Fruit fly (Drosophila melanogaster) whole organism, wandering third instar larva: Measurements from ENCODE around the gene ec.

ENCODE experiments used
- Abd-B ChIP-seq: fragments of >200 bp; optimal IDR thresholded peaks from 2 replicates; lab custom pipeline; 2017; ENCODE audit warnings: missing biosample characterization, missing genetic modification characterization
- CG32264 ChIP-seq: fragments of 200-800 bp; sonication (Bioruptor generic); optimal IDR thresholded peaks from 2 replicates; lab custom pipeline; 2016; ENCODE audit warnings: missing biosample characterization, missing genetic modification characterization
- CG9705 ChIP-seq: fragments of 200-800 bp; sonication (Bioruptor generic); optimal IDR thresholded peaks from 2 replicates; lab custom pipeline; 2018; ENCODE audit warnings: missing biosample characterization, mild to moderate bottlenecking, missing genetic modification characterization
- CrebA ChIP-seq: fragments of 200-800 bp; sonication (Bioruptor generic); optimal IDR thresholded peaks from 2 replicates; lab custom pipeline; 2016; ENCODE audit warnings: missing biosample characterization, mild to moderate bottlenecking, missing genetic modification characterization, borderline replicate concordance
- Dfd ChIP-seq: fragments of >200 bp; optimal IDR thresholded peaks from 2 replicates; lab custom pipeline; 2017; ENCODE audit warnings: missing biosample characterization, missing genetic modification characterization
- GATAd ChIP-seq: sonication (Bioruptor generic); optimal IDR thresholded peaks from 2 replicates; lab custom pipeline; 2016; ENCODE audit warnings: missing biosample characterization, missing genetic modification characterization
- HLH106 ChIP-seq: fragments of 200-800 bp; optimal IDR thresholded peaks from 3 replicates; lab custom pipeline; 2019; ENCODE audit warnings: missing biosample characterization, mild to moderate bottlenecking, missing genetic modification characterization, moderate library complexity
- Hnf4 ChIP-seq: fragments of 200-800 bp; sonication (Bioruptor generic); optimal IDR thresholded peaks from 2 replicates; lab custom pipeline; 2016; ENCODE audit warnings: missing biosample characterization, mild to moderate bottlenecking, missing genetic modification characterization
- Hr78 ChIP-seq: fragments of >200 bp; optimal IDR thresholded peaks from 2 replicates; lab custom pipeline; 2017; ENCODE audit warnings: missing biosample characterization, missing genetic modification characterization
- Hr83 ChIP-seq: fragments of 200-300 bp; sonication (Bioruptor generic); optimal IDR thresholded peaks from 2 replicates; lab custom pipeline; 2016; ENCODE audit warnings: missing biosample characterization, mild to moderate bottlenecking, missing genetic modification characterization, moderate library complexity; ENCODE audit not compliant: poor library complexity, severe bottlenecking
- Jra ChIP-seq: sonication (Bioruptor generic); optimal IDR thresholded peaks from 2 replicates; lab custom pipeline; 2016; ENCODE audit warnings: missing biosample characterization, missing genetic modification characterization
- Mio ChIP-seq: sonication (Bioruptor generic); optimal IDR thresholded peaks from 2 replicates; lab custom pipeline; 2016; ENCODE audit warnings: missing biosample characterization, missing genetic modification characterization
- Myc ChIP-seq: fragments of >200 bp; optimal IDR thresholded peaks from 2 replicates; lab custom pipeline; 2017
- N ChIP-seq: fragments of >200 bp; optimal IDR thresholded peaks from 2 replicates; lab custom pipeline; 2018; ENCODE audit warnings: missing biosample characterization, missing external identifiers, missing genetic modification characterization
- OdsH ChIP-seq: fragments of 200-800 bp; sonication (Bioruptor generic); optimal IDR thresholded peaks from 2 replicates; lab custom pipeline; 2016; ENCODE audit warnings: missing biosample characterization, mild to moderate bottlenecking, missing genetic modification characterization
- Rel ChIP-seq, 2 experiments: fragments of 200-800 bp; sonication (Bioruptor generic) in 1 of 2; optimal IDR thresholded peaks; 2 replicates in 1 of 2; 3 replicates in 1 of 2; lab custom pipeline; 2016 to 2019; ENCODE audit warnings: mild to moderate bottlenecking in 2 of 2, missing biosample characterization in 2 of 2, missing genetic modification characterization in 2 of 2, moderate library complexity in 1 of 2
- Sp1 ChIP-seq: fragments of 200-800 bp; sonication (Bioruptor generic); optimal IDR thresholded peaks from 3 replicates; lab custom pipeline; 2019; ENCODE audit warnings: missing biosample characterization, mild to moderate bottlenecking, missing genetic modification characterization, moderate library complexity
- Vsx2 ChIP-seq: fragments of 200-300, 225-300 bp; sonication (Bioruptor generic); optimal IDR thresholded peaks from 2 replicates; lab custom pipeline; 2018; ENCODE audit warnings: missing biosample characterization, missing genetic modification characterization; ENCODE audit not compliant: partially characterized antibody
- br ChIP-seq: fragments of 200-800 bp; sonication (Bioruptor generic); optimal IDR thresholded peaks from 2 replicates; lab custom pipeline; 2016; ENCODE audit warnings: missing biosample characterization, missing genetic modification characterization
- brk ChIP-seq: fragments of 200-800 bp; sonication (Bioruptor generic); optimal IDR thresholded peaks from 2 replicates; lab custom pipeline; 2016; ENCODE audit warnings: missing biosample characterization, mild to moderate bottlenecking, missing genetic modification characterization
- dl ChIP-seq, 2 experiments: fragments of 175-275, 200-275 bp in 1 of 2; fragments of 200-275 bp in 1 of 2; sonication (Bioruptor generic); optimal IDR thresholded peaks; lab custom pipeline; 2018; ENCODE audit warnings: mild to moderate bottlenecking in 2 of 2, missing biosample characterization in 2 of 2, missing genetic modification characterization in 2 of 2, moderate library complexity in 2 of 2; ENCODE audit not compliant: partially characterized antibody in 2 of 2, insufficient read depth in 1 of 2
- dmrt93B ChIP-seq: fragments of 200-800 bp; sonication (Bioruptor generic); optimal IDR thresholded peaks from 2 replicates; lab custom pipeline; 2018; ENCODE audit warnings: missing biosample characterization, mild to moderate bottlenecking, missing genetic modification characterization
- dsf ChIP-seq: sonication (Bioruptor generic); optimal IDR thresholded peaks from 2 replicates; lab custom pipeline; 2016; ENCODE audit warnings: missing biosample characterization, missing genetic modification characterization, borderline replicate concordance
- ey ChIP-seq: fragments of 200-800 bp; sonication (Bioruptor generic); optimal IDR thresholded peaks from 2 replicates; lab custom pipeline; 2016; ENCODE audit warnings: missing biosample characterization, missing genetic modification characterization
- foxo ChIP-seq, 2 experiments: fragments of 200-800 bp; sonication (Bioruptor generic); optimal IDR thresholded peaks; 2 replicates in 1 of 2; 3 replicates in 1 of 2; lab custom pipeline; 2016 to 2017; ENCODE audit warnings: missing biosample characterization in 2 of 2, missing genetic modification characterization in 2 of 2
- fru ChIP-seq: fragments of 200-800 bp; sonication (Bioruptor generic); optimal IDR thresholded peaks from 3 replicates; lab custom pipeline; 2016; ENCODE audit warnings: missing biosample characterization, mild to moderate bottlenecking, missing genetic modification characterization
- h ChIP-seq: fragments of 200-800 bp; sonication (Bioruptor generic); optimal IDR thresholded peaks from 3 replicates; lab custom pipeline; 2016; ENCODE audit warnings: missing biosample characterization, mild to moderate bottlenecking, missing genetic modification characterization
- lola ChIP-seq: fragments of >200 bp; optimal IDR thresholded peaks from 2 replicates; lab custom pipeline; 2017; ENCODE audit warnings: missing biosample characterization, missing genetic modification characterization
- pan ChIP-seq: fragments of >200 bp; optimal IDR thresholded peaks from 2 replicates; lab custom pipeline; 2017
- psq ChIP-seq: fragments of 200-800 bp; sonication (Bioruptor generic); optimal IDR thresholded peaks from 3 replicates; lab custom pipeline; 2017; ENCODE audit warnings: missing biosample characterization, mild to moderate bottlenecking, missing genetic modification characterization, moderate library complexity
- rgr ChIP-seq: fragments of 200-800 bp; sonication (Bioruptor generic); optimal IDR thresholded peaks from 3 replicates; lab custom pipeline; 2016; ENCODE audit warnings: missing biosample characterization, mild to moderate bottlenecking, missing genetic modification characterization
- sage ChIP-seq: fragments of 200-800 bp; sonication (Bioruptor generic); optimal IDR thresholded peaks from 2 replicates; lab custom pipeline; 2016; ENCODE audit warnings: missing biosample characterization, mild to moderate bottlenecking, missing genetic modification characterization
- sv ChIP-seq: fragments of 200-800 bp; sonication (Bioruptor generic); optimal IDR thresholded peaks from 3 replicates; lab custom pipeline; 2016; ENCODE audit warnings: missing biosample characterization, missing genetic modification characterization
- tai ChIP-seq: sonication (Bioruptor generic); optimal IDR thresholded peaks from 2 replicates; lab custom pipeline; 2016; ENCODE audit warnings: missing biosample characterization, missing genetic modification characterization
- usp ChIP-seq: fragments of >200 bp; optimal IDR thresholded peaks from 2 replicates; lab custom pipeline; 2017; ENCODE audit warnings: missing biosample characterization, missing genetic modification characterization
- woc ChIP-seq: sonication (Bioruptor generic); optimal IDR thresholded peaks from 2 replicates; lab custom pipeline; 2016; ENCODE audit warnings: missing biosample characterization, mild to moderate bottlenecking, missing genetic modification characterization

The ec gene

DNA sequence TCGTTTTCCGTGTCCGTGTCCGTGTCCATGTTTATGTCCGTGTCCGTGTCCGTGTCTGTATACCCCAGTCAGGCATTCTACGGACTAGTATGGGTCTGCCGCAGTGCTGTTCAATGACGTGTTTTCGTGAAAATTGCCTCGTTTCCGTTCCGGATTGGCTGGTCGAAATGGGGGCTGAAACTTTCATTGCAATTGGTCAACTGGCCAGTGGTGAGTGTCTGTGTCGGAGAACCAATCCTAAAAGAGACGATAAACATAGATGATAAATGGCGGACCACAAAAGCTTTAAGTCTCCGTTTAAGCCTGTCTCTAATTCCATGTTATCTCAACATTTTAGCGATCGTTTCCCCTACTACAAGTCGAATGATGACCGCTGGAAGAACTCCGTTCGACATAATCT lies 2.4 kb upstream of the ec start:
- TF ChIP-seq sv (GFP tag; lab: Kevin White, UChicago) = no peak
- no peak for TF ChIP-seq Dfd (GFP tag; lab: Kevin White, UChicago)

DNA sequence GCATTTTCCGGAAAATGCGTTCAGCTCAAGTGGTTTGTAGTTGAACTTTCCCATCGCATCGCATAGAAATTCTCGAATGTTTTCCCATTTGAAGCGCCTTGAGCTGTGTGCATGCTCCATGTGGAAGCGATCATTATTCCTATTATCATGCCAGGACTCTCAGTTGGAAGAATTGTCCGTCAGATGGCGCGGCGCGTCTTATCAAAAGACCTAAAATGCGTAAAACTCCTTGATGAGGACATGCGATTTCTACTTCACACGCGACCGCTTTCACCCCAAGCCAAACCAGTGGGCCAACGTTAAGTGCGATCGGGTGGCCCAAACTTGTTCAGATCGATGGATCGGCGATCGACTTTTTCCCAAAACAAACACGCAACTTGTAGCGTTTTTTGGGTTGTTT lies 4.2 kb downstream of the ec start:
- TF ChIP-seq psq (GFP tag; lab: Kevin White, UChicago) = no peak
- TF ChIP-seq N (GFP tag; lab: Kevin White, UChicago) = no peak
- no peak for TF ChIP-seq pan
- TF ChIP-seq Hr83 (GFP tag; lab: Kevin White, UChicago) = no peak
- no peak for TF ChIP-seq Rel (GFP tag; optimal IDR thresholded peaks at IDR 0.05; lab: Kevin White, UChicago)
- TF ChIP-seq Rel (tag; optimal IDR thresholded peaks at IDR 0.05; lab: Kevin White, UChicago) = no peak
- TF ChIP-seq woc (GFP tag; lab: Kevin White, UChicago) = no peak
- no peak for TF ChIP-seq OdsH (GFP tag; lab: Kevin White, UChicago)
- no peak for TF ChIP-seq Hr78 (GFP tag; lab: Kevin White, UChicago)
- no peak for TF ChIP-seq Myc (lab: Kevin White, UChicago)
- TF ChIP-seq brk (GFP tag; lab: Kevin White, UChicago) = no peak
- no peak for TF ChIP-seq Jra (GFP tag; lab: Kevin White, UChicago)
- no peak for TF ChIP-seq Hnf4
- no peak for TF ChIP-seq tai (GFP tag; lab: Kevin White, UChicago)

DNA sequence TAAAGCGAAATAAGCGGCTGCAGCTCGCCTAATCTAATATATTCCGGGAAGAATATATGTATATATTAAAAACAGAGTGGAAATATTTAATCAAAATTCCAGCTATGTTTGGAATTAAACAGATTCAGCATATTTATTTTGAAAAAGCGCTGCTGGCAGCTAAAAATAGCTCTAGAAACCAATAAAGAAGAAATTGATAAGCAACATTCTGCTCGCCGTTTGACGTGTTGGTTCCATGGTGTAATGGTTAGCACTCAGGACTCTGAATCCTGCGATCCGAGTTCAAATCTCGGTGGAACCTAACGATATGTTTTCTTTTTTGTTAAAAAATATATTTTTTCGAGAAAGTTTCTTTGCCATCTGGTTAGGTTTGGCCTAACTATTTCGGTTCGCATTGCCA lies 8.0 kb downstream of the ec start:
- TF ChIP-seq rgr (GFP tag; lab: Kevin White, UChicago) = no peak
- TF ChIP-seq CrebA (GFP tag; lab: Kevin White, UChicago) = no peak
- TF ChIP-seq tai (GFP tag; lab: Kevin White, UChicago) = no peak
- TF ChIP-seq ey (GFP tag; lab: Kevin White, UChicago) = no peak
- TF ChIP-seq Sp1 = no peak
- no peak for TF ChIP-seq fru (GFP tag; lab: Kevin White, UChicago)
- no peak for TF ChIP-seq Abd-B (GFP tag; lab: Kevin White, UChicago)
- TF ChIP-seq Hnf4 = no peak
- TF ChIP-seq Hr83 (GFP tag; lab: Kevin White, UChicago) = no peak
- no peak for TF ChIP-seq sage
- no peak for TF ChIP-seq brk (GFP tag; lab: Kevin White, UChicago)

- no peak for TF ChIP-seq Hnf4
- no peak for TF ChIP-seq br
- TF ChIP-seq Mio = no peak
- TF ChIP-seq dl (GFP tag; optimal IDR thresholded peaks at IDR 0.05; lab: Kevin White, UChicago; ENCODE audit: insufficient read depth in 1 of 2, partially characterized antibody in 2 of 2) = no peak
These were observed 13.6 kb downstream of the ec start for dm6 chrX:3825069-3825468.

DNA sequence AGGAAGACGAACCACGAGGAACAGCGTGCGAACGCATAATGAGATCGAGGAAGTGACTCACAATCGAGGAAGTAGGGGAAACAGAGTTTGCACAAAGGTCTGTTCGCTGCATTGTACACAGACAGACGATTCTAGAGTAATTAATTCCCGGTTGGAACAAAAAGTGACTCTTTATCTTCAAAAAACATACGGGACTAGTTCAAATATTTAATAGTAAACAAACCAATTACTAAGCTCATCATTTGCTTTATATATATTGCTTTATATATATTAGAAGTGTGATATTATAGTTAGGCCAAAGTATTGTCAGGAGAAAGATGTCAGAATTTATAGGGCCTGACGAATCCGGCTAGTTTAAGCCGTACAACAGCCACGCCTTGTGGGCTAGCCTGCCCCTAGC lies 16.4 kb downstream of the ec start, which contains the start of gene CG2901:
Gene CG2901 (plus strand): TSS at position 301 of the 400 bp plus-strand sequence.
- TF ChIP-seq HLH106 (tag; lab: Kevin White, UChicago) (no peak), lola (GFP tag; lab: Kevin White, UChicago) (no peak), Dfd (GFP tag; lab: Kevin White, UChicago) (no peak), woc (GFP tag; lab: Kevin White, UChicago) (no peak), GATAd (GFP tag; lab: Kevin White, UChicago) (no peak), dl (GFP tag; optimal IDR thresholded peaks at IDR 0.05; lab: Kevin White, UChicago; ENCODE audit: insufficient read depth in 1 of 2, partially characterized antibody in 2 of 2) (no peak), N (GFP tag; lab: Kevin White, UChicago) (no peak), fru (GFP tag; lab: Kevin White, UChicago) (no peak), pan (no peak), sage (no peak), dmrt93B (GFP tag; lab: Kevin White, UChicago) (no peak), Vsx2 (GFP tag; lab: Kevin White, UChicago) (no peak), rgr (GFP tag; lab: Kevin White, UChicago) (no peak), sv (GFP tag; lab: Kevin White, UChicago) (no peak), Sp1 (no peak)

DNA sequence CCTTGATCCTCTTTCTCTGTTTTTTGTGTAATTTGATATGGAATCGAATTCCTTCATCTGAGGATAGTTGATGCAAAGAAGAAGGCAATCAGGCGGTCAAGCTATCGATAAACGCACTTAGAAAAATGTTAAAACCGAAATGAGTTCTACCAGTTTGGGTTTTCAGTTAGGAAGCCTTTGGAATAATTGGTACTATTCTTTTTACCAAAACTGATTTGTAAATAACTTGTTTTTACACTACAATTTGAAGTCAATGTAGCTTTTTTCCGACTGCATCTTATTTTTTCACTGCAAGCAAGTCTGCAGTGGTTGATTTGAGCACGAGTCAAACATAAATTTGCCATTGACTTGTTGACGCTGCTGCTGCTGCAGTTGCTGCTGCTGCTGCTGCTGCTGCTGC lies 20.3 kb downstream of the ec start:
- no peak for TF ChIP-seq lola (GFP tag; lab: Kevin White, UChicago)
- no peak for TF ChIP-seq Dfd (GFP tag; lab: Kevin White, UChicago)
- TF ChIP-seq Hnf4 = peak; percentile 23
- TF ChIP-seq pan = no peak
- no peak for TF ChIP-seq CG32264 (GFP tag; lab: Kevin White, UChicago)
- TF ChIP-seq dsf (GFP tag; lab: Kevin White, UChicago) = no peak
- no peak for TF ChIP-seq dl (GFP tag; optimal IDR thresholded peaks at IDR 0.05; lab: Kevin White, UChicago; ENCODE audit: insufficient read depth in 1 of 2, partially characterized antibody in 2 of 2)
- TF ChIP-seq CG9705 (GFP tag; lab: Kevin White, UChicago) = no peak
- TF ChIP-seq rgr (GFP tag; lab: Kevin White, UChicago) = peak; percentile 27
- TF ChIP-seq Rel (GFP tag; optimal IDR thresholded peaks at IDR 0.05; lab: Kevin White, UChicago) = no peak
- TF ChIP-seq Rel (tag; optimal IDR thresholded peaks at IDR 0.05; lab: Kevin White, UChicago) = no peak
- no peak for TF ChIP-seq br
- peak; percentile 34 for TF ChIP-seq h
- peak in 1 of 2 experiments; percentile 2 for TF ChIP-seq foxo (GFP tag; optimal IDR thresholded peaks at IDR 0.05; lab: Kevin White, UChicago)
- no peak for TF ChIP-seq brk (GFP tag; lab: Kevin White, UChicago)
- no peak for TF ChIP-seq Abd-B (GFP tag; lab: Kevin White, UChicago)
- TF ChIP-seq Mio = no peak
- no peak for TF ChIP-seq fru (GFP tag; lab: Kevin White, UChicago)
- peak; percentile 20 for TF ChIP-seq OdsH (GFP tag; lab: Kevin White, UChicago)
- peak; percentile 21 for TF ChIP-seq ey (GFP tag; lab: Kevin White, UChicago)
- peak; percentile 5 for TF ChIP-seq HLH106 (tag; lab: Kevin White, UChicago)
- no peak for TF ChIP-seq CrebA (GFP tag; lab: Kevin White, UChicago)
- TF ChIP-seq Sp1 = no peak
- no peak for TF ChIP-seq usp
